Worm (Caenorhabditis elegans) whole organism, mixed stage, embryonic: ENCODE measurements around the gene F55G7.1.

Experiments
- ces-1 ChIP-seq: fragments of 150-350 bp; optimal IDR thresholded peaks from 2 replicates; lab custom pipeline; 2014; ENCODE audit warnings: missing biosample characterization, missing genetic modification reagents, missing genetic modification characterization
- lin-32 ChIP-seq: fragments of 200-800 bp; sonication (Bioruptor generic); optimal IDR thresholded peaks from 2 replicates; lab custom pipeline; 2018; ENCODE audit warnings: mild to moderate bottlenecking, missing genetic modification characterization, missing compliant biosample characterization
- nhr-12 ChIP-seq: fragments of 150-350 bp; optimal IDR thresholded peaks from 2 replicates; lab custom pipeline; 2014; ENCODE audit warnings: missing biosample characterization, missing genetic modification characterization
- snpc-4 ChIP-seq: fragments of 150-350 bp; optimal IDR thresholded peaks from 2 replicates; lab custom pipeline; 2014; ENCODE audit warnings: missing biosample characterization, missing genetic modification characterization
- unc-39 ChIP-seq: fragments of 150-350 bp; optimal IDR thresholded peaks from 2 replicates; lab custom pipeline; 2014; ENCODE audit warnings: missing biosample characterization, missing genetic modification characterization

ce11 chrX:11971323-11971722 lies 47.1 kb downstream of the F55G7.1 start:
- no peak for TF ChIP-seq snpc-4
- no peak for TF ChIP-seq lin-32 (GFP tag; lab: Kevin White, UChicago)
- TF ChIP-seq nhr-12 (tag; lab: Kevin White, UChicago): no peak
- no peak for TF ChIP-seq unc-39
- TF ChIP-seq ces-1: no peak
